Fruit fly (Drosophila melanogaster) whole organism, adult: ENCODE measurements around the gene CG7530.

Source experiments
- CG12768 ChIP-seq: fragments of 200-800 bp; sonication (Bioruptor generic); optimal IDR thresholded peaks from 2 replicates; lab custom pipeline; 2017; ENCODE audit warnings: missing biosample characterization, missing genetic modification characterization, mild to moderate bottlenecking, moderate library complexity, missing genetic modification reagents
- CG14711 ChIP-seq: fragments of 200-800 bp; sonication (Bioruptor generic); optimal IDR thresholded peaks from 2 replicates; lab custom pipeline; 2018; ENCODE audit warnings: missing biosample characterization, mild to moderate bottlenecking, missing genetic modification characterization, moderate library complexity
- CG1620 ChIP-seq: fragments of 200-800 bp; sonication (Bioruptor generic); optimal IDR thresholded peaks from 2 replicates; lab custom pipeline; 2016; ENCODE audit warnings: missing biosample characterization, missing genetic modification characterization
- CG5204 ChIP-seq: fragments of 200-800 bp; sonication (Bioruptor generic); optimal IDR thresholded peaks from 2 replicates; lab custom pipeline; 2016; ENCODE audit warnings: missing biosample characterization, missing genetic modification characterization
- Clk ChIP-seq: fragments of 200-800 bp; sonication (Bioruptor generic); optimal IDR thresholded peaks from 2 replicates; lab custom pipeline; 2017; ENCODE audit warnings: missing biosample characterization, missing genetic modification characterization
- bab1 ChIP-seq: fragments of 200-800 bp; sonication (Bioruptor generic); optimal IDR thresholded peaks from 3 replicates; lab custom pipeline; 2019; ENCODE audit warnings: missing biosample characterization, mild to moderate bottlenecking, missing genetic modification characterization, moderate library complexity
- cnc ChIP-seq, 2 experiments: fragments of >200 bp; optimal IDR thresholded peaks; 2 replicates each; lab custom pipeline; 2017
- kay ChIP-seq: fragments of 200-800 bp; sonication (Bioruptor generic); peaks from one replicate; lab custom pipeline; 2016; ENCODE audit warnings: missing biosample characterization, missing genetic modification characterization, borderline replicate concordance
- ovo ChIP-seq: fragments of 200-800 bp; sonication (Bioruptor generic); optimal IDR thresholded peaks from 2 replicates; lab custom pipeline; 2016; ENCODE audit warnings: missing biosample characterization, missing genetic modification characterization
- toe ChIP-seq: fragments of 200-800 bp; sonication (Bioruptor generic); optimal IDR thresholded peaks from 2 replicates; lab custom pipeline; 2016; ENCODE audit warnings: missing biosample characterization, missing genetic modification characterization

CG7530 gene

DNA sequence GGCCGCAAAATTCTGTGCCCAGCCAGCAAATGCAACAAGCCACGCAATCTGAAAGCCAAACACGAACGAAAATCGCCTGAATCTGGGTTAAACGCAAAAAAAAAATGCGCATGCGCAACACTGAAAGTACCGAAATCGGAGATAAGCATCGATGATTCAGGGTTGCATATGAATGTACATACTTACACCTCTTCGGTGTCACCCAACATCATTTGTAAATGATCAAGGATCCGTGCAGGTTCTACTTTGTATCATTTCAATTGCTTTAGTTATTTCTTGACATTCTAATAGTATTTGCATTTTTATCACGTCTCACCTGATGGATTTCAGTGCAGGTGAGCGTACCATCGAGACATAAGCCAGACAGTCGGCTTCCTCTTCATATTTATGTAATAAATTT, 54.2 kb downstream of the CG7530 start:
- TF ChIP-seq kay = peak; percentile 29
- TF ChIP-seq cnc (optimal IDR thresholded peaks at IDR 0.05; lab: Kevin White, UChicago) = no peak

- TF ChIP-seq CG5204 (GFP tag; lab: Kevin White, UChicago) = no peak
- TF ChIP-seq cnc (optimal IDR thresholded peaks at IDR 0.05; lab: Kevin White, UChicago) = no peak
- TF ChIP-seq bab1 (GFP tag; lab: Kevin White, UChicago) = no peak
- no peak for TF ChIP-seq CG14711 (tag; lab: Kevin White, UChicago)
- no peak for TF ChIP-seq toe (GFP tag; lab: Kevin White, UChicago)
- no peak for TF ChIP-seq kay
- no peak for TF ChIP-seq CG12768
- TF ChIP-seq Clk (GFP tag; lab: Kevin White, UChicago) = no peak
- no peak for TF ChIP-seq CG1620 (GFP tag; lab: Kevin White, UChicago)
- TF ChIP-seq ovo (GFP tag; lab: Kevin White, UChicago) = no peak
Observed at dm6 chr3R:14674762-14675161, 56.5 kb downstream of the CG7530 start.
